Worm (Caenorhabditis elegans) whole organism, L3 larva: Measurements from ENCODE around the gene C28H8.3.

ENCODE experiments used
- ama-1 ChIP-seq: fragments of 150-350 bp; optimal IDR thresholded peaks from 2 replicates; lab custom pipeline; 2018
- elt-3 ChIP-seq, 3 experiments: fragments of 150-350 bp in 1 of 3; sonication (generic microtip) in 2 of 3; optimal IDR thresholded peaks; 2 replicates in 2 of 3; 4 replicates in 1 of 3; lab custom pipeline; 2014 to 2017; ENCODE audit warnings: missing biosample characterization in 3 of 3, missing genetic modification characterization in 3 of 3
- lin-39 ChIP-seq: fragments of 150-350 bp; optimal IDR thresholded peaks from 2 replicates; lab custom pipeline; 2018; ENCODE audit warnings: missing biosample characterization, missing genetic modification reagents, missing genetic modification characterization
- nhr-237 ChIP-seq: fragments of 150-350 bp; optimal IDR thresholded peaks from 2 replicates; lab custom pipeline; 2014; ENCODE audit warnings: missing biosample characterization, missing genetic modification characterization
- pha-4 ChIP-seq: fragments of 150-350 bp; optimal IDR thresholded peaks from 2 replicates; lab custom pipeline; 2014; ENCODE audit warnings: missing biosample characterization, missing genetic modification reagents, missing genetic modification characterization
- pqm-1 ChIP-seq: fragments of 150-350 bp; optimal IDR thresholded peaks from 2 replicates; lab custom pipeline; 2017; ENCODE audit warnings: missing biosample characterization, missing genetic modification characterization, inconsistent platforms
- sea-2 ChIP-seq: fragments of 150-350 bp; sonication (generic microtip); optimal IDR thresholded peaks from 4 replicates; lab custom pipeline; 2014; ENCODE audit warnings: missing biosample characterization, missing genetic modification reagents, missing genetic modification characterization
- unc-39 ChIP-seq: sonication (generic microtip); optimal IDR thresholded peaks from 4 replicates; lab custom pipeline; 2017; ENCODE audit warnings: missing biosample characterization, missing genetic modification characterization

- no peak for TF ChIP-seq ama-1
- no peak for TF ChIP-seq lin-39 (tag; lab: Kevin White, UChicago)
- no peak for TF ChIP-seq nhr-237 (tag; lab: Kevin White, UChicago)
- TF ChIP-seq elt-3 (tag; optimal IDR thresholded peaks at IDR 0.05; lab: Kevin White, UChicago): no peak
- TF ChIP-seq unc-39 (tag; lab: Kevin White, UChicago): no peak
- no peak for TF ChIP-seq pha-4
- TF ChIP-seq pqm-1: no peak
- TF ChIP-seq sea-2 (GFP tag; lab: Kevin White, UChicago): no peak
Measured at ce11 chrIII:5934138-5934658, 25.7 kb downstream of the C28H8.3 start.
